Fruit fly (Drosophila melanogaster) whole organism, wandering third instar larva: Measurements from ENCODE around the gene CG33770.

Experiments used
- CG9705 ChIP-seq: fragments of 200-800 bp; sonication (Bioruptor generic); optimal IDR thresholded peaks from 2 replicates; lab custom pipeline; 2018; ENCODE audit warnings: missing biosample characterization, mild to moderate bottlenecking, missing genetic modification characterization
- Dfd ChIP-seq: fragments of >200 bp; optimal IDR thresholded peaks from 2 replicates; lab custom pipeline; 2017; ENCODE audit warnings: missing biosample characterization, missing genetic modification characterization
- Hr78 ChIP-seq: fragments of >200 bp; optimal IDR thresholded peaks from 2 replicates; lab custom pipeline; 2017; ENCODE audit warnings: missing biosample characterization, missing genetic modification characterization
- Sp1 ChIP-seq: fragments of 200-800 bp; sonication (Bioruptor generic); optimal IDR thresholded peaks from 3 replicates; lab custom pipeline; 2019; ENCODE audit warnings: missing biosample characterization, mild to moderate bottlenecking, missing genetic modification characterization, moderate library complexity
- h ChIP-seq: fragments of 200-800 bp; sonication (Bioruptor generic); optimal IDR thresholded peaks from 3 replicates; lab custom pipeline; 2016; ENCODE audit warnings: missing biosample characterization, mild to moderate bottlenecking, missing genetic modification characterization
- jim ChIP-seq: fragments of 175-275, 200-325 bp; sonication (Bioruptor generic); optimal IDR thresholded peaks from 2 replicates; lab custom pipeline; 2016; ENCODE audit warnings: missing biosample characterization, mild to moderate bottlenecking, missing genetic modification characterization
- pan ChIP-seq: fragments of >200 bp; optimal IDR thresholded peaks from 2 replicates; lab custom pipeline; 2017
- psq ChIP-seq: fragments of 200-800 bp; sonication (Bioruptor generic); optimal IDR thresholded peaks from 3 replicates; lab custom pipeline; 2017; ENCODE audit warnings: missing biosample characterization, mild to moderate bottlenecking, missing genetic modification characterization, moderate library complexity

DNA sequence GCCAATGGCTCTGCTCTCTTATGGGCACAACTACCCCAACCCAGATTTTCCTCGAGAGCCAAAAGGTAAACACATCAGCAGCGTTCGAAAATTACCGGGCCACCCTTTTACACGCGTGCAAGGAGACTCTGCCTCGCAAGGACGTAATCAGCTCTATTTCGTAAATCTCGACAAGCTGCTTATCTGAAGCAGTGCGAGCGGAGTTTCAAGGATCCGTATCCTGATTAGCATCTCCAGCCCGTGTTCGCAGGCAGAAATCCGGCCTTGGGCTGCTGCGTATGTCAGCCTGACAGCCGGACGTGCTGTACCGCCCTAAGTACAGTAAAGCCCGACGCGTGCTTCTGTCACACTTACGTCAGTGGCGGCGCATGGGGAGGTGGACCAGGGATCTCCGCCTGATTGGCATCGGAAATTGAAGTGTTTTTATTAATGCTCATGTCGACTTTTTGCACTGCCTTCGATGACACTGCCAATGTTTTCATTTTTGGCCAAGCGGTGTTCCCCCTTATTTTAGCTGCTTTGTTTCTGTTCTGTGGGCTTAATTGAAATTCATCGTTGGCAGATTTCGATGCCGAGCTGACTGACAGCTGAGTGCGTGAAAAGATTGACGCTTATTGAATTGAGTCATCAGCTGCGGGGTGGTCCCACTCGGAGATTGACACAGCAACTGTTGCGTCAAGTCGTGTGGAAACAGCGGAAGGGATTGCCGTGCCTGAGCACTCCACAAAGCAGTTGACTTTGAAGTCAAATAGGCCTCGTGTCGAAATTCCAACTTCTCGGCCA is 42.6 kb upstream of the CG33770 start, which contains the start of gene ND-B14.5AL:
- TF ChIP-seq Sp1 (GFP tag; lab: Kevin White, UChicago) (no peak), psq (GFP tag; lab: Kevin White, UChicago) (no peak), Hr78 (GFP tag; lab: Kevin White, UChicago) (no peak), pan (lab: Kevin White, UChicago) (no peak), Dfd (GFP tag; lab: Kevin White, UChicago) (no peak), jim (GFP tag; lab: Kevin White, UChicago) (no peak), CG9705 (no peak), h (GFP tag; lab: Kevin White, UChicago) (no peak)
